Worm (Caenorhabditis elegans): ENCODE measurements around the gene pcyt-2.2.

The pcyt-2.2 gene

ce11 chrX:7925134-7925533, 41.0 kb downstream of the pcyt-2.2 start, which contains the start of gene zig-4:
TSS of gene zig-4 (plus strand) at chrX:7925434.
- TF ChIP-seq cnd-1 (tag; optimal IDR thresholded peaks at IDR 0.05) (no peak), mls-2 (tag; optimal IDR thresholded peaks at IDR 0.05) (no peak), nhr-28 (tag; optimal IDR thresholded peaks at IDR 0.05) (no peak), unc-120 (tag; optimal IDR thresholded peaks at IDR 0.05; ENCODE audit: poor library complexity, severe bottlenecking) (no peak), zip-8 (tag; optimal IDR thresholded peaks at IDR 0.05) (no peak), sptf-1 (tag; optimal IDR thresholded peaks at IDR 0.05) (no peak), nhr-76 (tag; optimal IDR thresholded peaks at IDR 0.05) (no peak), bed-3 (GFP tag; optimal IDR thresholded peaks at IDR 0.05) (no peak), lsy-2 (tag; optimal IDR thresholded peaks at IDR 0.05) (no peak), ceh-43 (GFP tag; optimal IDR thresholded peaks at IDR 0.05) (no peak), unc-62 (GFP tag; optimal IDR thresholded peaks at IDR 0.05) (no peak)

- no peak for TF ChIP-seq sem-2 (GFP tag; optimal IDR thresholded peaks at IDR 0.05)
- TF ChIP-seq unc-120 (tag; optimal IDR thresholded peaks at IDR 0.05; ENCODE audit: poor library complexity, severe bottlenecking): no peak
- TF ChIP-seq ceh-39 (tag; optimal IDR thresholded peaks at IDR 0.05): no peak
- no peak for TF ChIP-seq unc-62 (GFP tag; optimal IDR thresholded peaks at IDR 0.05)
- no peak for TF ChIP-seq pha-4 (tag; optimal IDR thresholded peaks at IDR 0.05)
- no peak for TF ChIP-seq lsy-2 (tag; optimal IDR thresholded peaks at IDR 0.05)
- TF ChIP-seq blmp-1 (tag; optimal IDR thresholded peaks at IDR 0.05): no peak
- no peak for TF ChIP-seq ceh-83 (GFP tag; optimal IDR thresholded peaks at IDR 0.05)
- no peak for TF ChIP-seq ces-1 (GFP tag; optimal IDR thresholded peaks at IDR 0.05)
- TF ChIP-seq hlh-1 (tag; optimal IDR thresholded peaks at IDR 0.05): no peak
- TF ChIP-seq sptf-1 (tag; optimal IDR thresholded peaks at IDR 0.05): no peak
- TF ChIP-seq ceh-43 (GFP tag; optimal IDR thresholded peaks at IDR 0.05): no peak
- no peak for TF ChIP-seq mls-2 (tag; optimal IDR thresholded peaks at IDR 0.05)
Observed at ce11 chrX:7930450-7930849, 46.4 kb downstream of the pcyt-2.2 start, which contains the start of gene zig-3. TSS of gene zig-3 (plus strand) at chrX:7930750.

- TF ChIP-seq lin-32 (GFP tag; optimal IDR thresholded peaks at IDR 0.05) (no peak), lsy-2 (tag; optimal IDR thresholded peaks at IDR 0.05) (no peak), nhr-76 (tag; optimal IDR thresholded peaks at IDR 0.05) (no peak), zip-8 (tag; optimal IDR thresholded peaks at IDR 0.05) (no peak), nhr-28 (tag; optimal IDR thresholded peaks at IDR 0.05) (no peak), elt-1 (tag; optimal IDR thresholded peaks at IDR 0.05; ENCODE audit: borderline replicate concordance, insufficient read depth) (no peak), hlh-1 (tag; optimal IDR thresholded peaks at IDR 0.05) (no peak), lin-13 (tag; optimal IDR thresholded peaks at IDR 0.05) (no peak), unc-39 (tag; optimal IDR thresholded peaks at IDR 0.05) (no peak), mep-1 (tag; optimal IDR thresholded peaks at IDR 0.05) (no peak), flh-1 (GFP tag; optimal IDR thresholded peaks at IDR 0.05) (no peak), sem-2 (GFP tag; optimal IDR thresholded peaks at IDR 0.05) (no peak), blmp-1 (tag; optimal IDR thresholded peaks at IDR 0.05) (no peak), ztf-11 (tag; optimal IDR thresholded peaks at IDR 0.05) (no peak)
Observed at ce11 chrX:7932453-7932852, 48.4 kb downstream of the pcyt-2.2 start.
